Worm (Caenorhabditis elegans): ENCODE data around the gene pqn-83.

The pqn-83 gene

DNA sequence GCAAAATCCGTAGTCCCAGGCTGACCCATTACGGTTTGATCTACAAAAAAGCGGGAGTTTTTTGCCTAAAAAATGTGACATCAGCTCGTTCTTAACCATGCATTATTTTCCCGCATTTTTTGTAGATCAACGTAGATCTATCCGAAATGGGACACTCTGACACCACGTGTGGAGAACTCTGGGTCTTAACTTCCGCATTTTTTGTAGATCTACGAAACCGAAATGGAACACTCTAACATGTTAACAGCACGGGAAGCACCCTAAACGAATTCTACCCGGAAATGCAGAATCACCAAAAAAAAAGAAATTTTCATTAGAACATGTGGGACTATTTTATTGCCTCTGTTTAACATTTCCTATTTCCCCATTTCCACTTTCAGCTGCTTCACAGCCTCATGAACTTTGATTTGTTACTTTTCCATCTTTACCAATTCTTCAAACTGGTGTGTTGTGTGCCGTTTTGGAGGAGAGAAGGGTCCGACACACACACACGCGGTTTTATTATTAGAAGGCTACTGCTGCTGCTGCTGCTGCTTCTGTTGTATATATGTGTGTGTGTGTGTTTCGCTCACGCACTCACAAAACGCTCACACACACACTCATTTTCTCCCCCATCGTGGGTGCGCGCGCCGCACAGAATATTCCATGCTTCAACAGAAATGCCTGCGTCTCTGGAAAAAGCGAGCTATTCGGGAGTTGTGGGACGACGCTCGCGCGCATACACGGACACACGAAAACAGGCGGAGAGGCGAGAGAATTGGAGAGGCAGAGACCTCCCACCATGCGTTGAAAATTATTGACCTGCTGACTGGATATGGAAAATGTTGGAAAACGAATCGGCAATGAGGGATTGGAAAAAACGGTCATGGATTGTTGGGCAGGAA is 31.1 kb downstream of the pqn-83 start (continued):
- TF ChIP-seq mes-2 (tag; optimal IDR thresholded peaks at IDR 0.05; ENCODE audit: poor library complexity, severe bottlenecking) (peak; percentile 77), arid-1 (GFP tag; conservative IDR thresholded peaks at IDR 0.05) (no peak), daf-8 (GFP tag; IDR thresholded peaks at IDR 0.05) (0 out of 2 replicates have a peak, but pooled peaks have one; percentile 55), ctbp-1 (GFP tag; IDR thresholded peaks at IDR 0.05) (peak; percentile 75), ZK546.5 (tag; optimal IDR thresholded peaks at IDR 0.05) (no peak), mxl-2 (GFP tag; conservative IDR thresholded peaks at IDR 0.05) (no peak), ceh-82 (tag; optimal IDR thresholded peaks at IDR 0.05) (no peak), nhr-10 (tag; optimal IDR thresholded peaks at IDR 0.05) (peak; percentile 72), D1046.2 (GFP tag; IDR thresholded peaks at IDR 0.05) (0 out of 2 replicates have a peak, but pooled peaks have one; percentile 41), mxl-3 (GFP tag; optimal IDR thresholded peaks at IDR 0.05) (peak; percentile 97), nhr-111 (GFP tag; optimal IDR thresholded peaks at IDR 0.05) (no peak), aly-2 (tag; optimal IDR thresholded peaks at IDR 0.05) (no peak), nhr-6 (tag; optimal IDR thresholded peaks at IDR 0.05) (peak; percentile 69), jun-1 (tag; optimal IDR thresholded peaks at IDR 0.05) (peak; percentile 24), snpc-4 (tag; optimal IDR thresholded peaks at IDR 0.05) (no peak), ZK337.2 (GFP tag; IDR thresholded peaks at IDR 0.05) (no peak), duxl-1 (tag; optimal IDR thresholded peaks at IDR 0.05; ENCODE audit: poor library complexity) (peak; percentile 28), mdt-29 (GFP tag; IDR thresholded peaks at IDR 0.05) (peak; percentile 73), dmd-6 (GFP tag; IDR thresholded peaks at IDR 0.05) (peak; percentile 86), ceh-32 (tag; optimal IDR thresholded peaks at IDR 0.05; ENCODE audit: poor library complexity) (no peak), gei-8 (GFP tag; optimal IDR thresholded peaks at IDR 0.05) (peak; percentile 64), mdl-1 (tag; optimal IDR thresholded peaks at IDR 0.05) (peak; percentile 88 to 98), nhr-77 (tag; optimal IDR thresholded peaks at IDR 0.05) (peak; percentile 87), dmd-9 (GFP tag; IDR thresholded peaks at IDR 0.05) (no peak), F10B5.3 (tag; optimal IDR thresholded peaks at IDR 0.05) (peak; percentile 38), pha-4 (GFP tag; IDR thresholded peaks at IDR 0.05) (peak; percentile 81), pha-4 (tag; optimal IDR thresholded peaks at IDR 0.05) (peak; percentile 45), sdz-12 (GFP tag; optimal IDR thresholded peaks at IDR 0.05) (peak; percentile 38), dve-1 (tag; optimal IDR thresholded peaks at IDR 0.05; ENCODE audit: insufficient read depth) (peak; percentile 89), snpc-1.2 (GFP tag; IDR thresholded peaks at IDR 0.05) (peak; percentile 72), zag-1 (tag; optimal IDR thresholded peaks at IDR 0.05) (no peak), aha-1 (tag) (peak; percentile 100), ceh-62 (tag; optimal IDR thresholded peaks at IDR 0.05) (no peak), lin-13 (GFP tag; optimal IDR thresholded peaks at IDR 0.05) (peak; percentile 82), Y48G9A.11 (GFP tag; IDR thresholded peaks at IDR 0.05) (no peak), spr-3 (GFP tag; optimal IDR thresholded peaks at IDR 0.05) (peak; percentile 34), ces-1 (GFP tag; optimal IDR thresholded peaks at IDR 0.05) (no peak), nhr-48 (tag; optimal IDR thresholded peaks at IDR 0.05) (peak; percentile 72), F37D6.2 (tag; optimal IDR thresholded peaks at IDR 0.05) (peak; percentile 80), set-16 (GFP tag; IDR thresholded peaks at IDR 0.05) (peak; percentile 78), fkh-10 (GFP tag; optimal IDR thresholded peaks at IDR 0.05) (peak; percentile 80), hlh-30 (tag; optimal IDR thresholded peaks at IDR 0.05; ENCODE audit: insufficient read depth) (peak; percentile 97), nhr-25 (tag; optimal IDR thresholded peaks at IDR 0.05; ENCODE audit: borderline replicate concordance, insufficient read depth) (peak; percentile 72), vab-7 (GFP tag; IDR thresholded peaks at IDR 0.05) (0 out of 2 replicates have a peak, but pooled peaks have one; percentile 42), T20F7.1 (GFP tag; optimal IDR thresholded peaks at IDR 0.05) (peak; percentile 68), unc-62 (GFP tag; optimal IDR thresholded peaks at IDR 0.05 in 1 of 2) (peak in 1 of 2 experiments; percentile 99), unc-62 (tag; optimal IDR thresholded peaks at IDR 0.05) (no peak), lsy-2 (tag; optimal IDR thresholded peaks at IDR 0.05) (peak; percentile 65 to 83)

All from whole organism, L4 larva.